Worm (Caenorhabditis elegans): ENCODE results near the gene F56C9.8.

F56C9.8 gene

ce11 chrIII:7338009-7338408, 18.7 kb upstream of the F56C9.8 start:
- TF ChIP-seq pqm-1 (tag; optimal IDR thresholded peaks at IDR 0.05) (no peak), T20F7.1 (GFP tag; optimal IDR thresholded peaks at IDR 0.05) (no peak), F37D6.2 (tag; optimal IDR thresholded peaks at IDR 0.05) (no peak), unc-62 (GFP tag; optimal IDR thresholded peaks at IDR 0.05 in 1 of 2) (peak in 1 of 2 experiments; percentile 71), unc-62 (tag; optimal IDR thresholded peaks at IDR 0.05) (no peak), ceh-44 (GFP tag; IDR thresholded peaks at IDR 0.05) (0 out of 2 replicates have a peak, but pooled peaks have one; percentile 11), set-16 (GFP tag; IDR thresholded peaks at IDR 0.05) (no peak), fkh-10 (GFP tag; optimal IDR thresholded peaks at IDR 0.05) (no peak)

ce11 chrIII:7336214-7336613, 16.9 kb upstream of the F56C9.8 start, which contains the start of gene gsp-2:
TSS of gene gsp-2 (plus strand) at chrIII:7336587.
- TF ChIP-seq nhr-11 (tag; optimal IDR thresholded peaks at IDR 0.05): peak; percentile 74
- TF ChIP-seq lsy-2 (tag; optimal IDR thresholded peaks at IDR 0.05): peak; percentile 87 to 97
- TF ChIP-seq nhr-6 (tag; optimal IDR thresholded peaks at IDR 0.05): peak; percentile 73
- TF ChIP-seq nhr-102 (tag; optimal IDR thresholded peaks at IDR 0.05): peak; percentile 20
- peak; percentile 79 for TF ChIP-seq arid-1 (GFP tag; conservative IDR thresholded peaks at IDR 0.05)
- peak; percentile 30; the same call in 1 of the 2 replicates for TF ChIP-seq T26A8.4 (GFP tag; IDR thresholded peaks at IDR 0.05)
- TF ChIP-seq dpl-1 (GFP tag; optimal IDR thresholded peaks at IDR 0.05): peak; percentile 64
- TF ChIP-seq saeg-2 (GFP tag; IDR thresholded peaks at IDR 0.05): no peak
- peak; percentile 42 for TF ChIP-seq pqm-1 (tag; optimal IDR thresholded peaks at IDR 0.05)
- peak; percentile 83 for TF ChIP-seq dmd-6 (GFP tag; IDR thresholded peaks at IDR 0.05)
- TF ChIP-seq zfp-3 (GFP tag; conservative IDR thresholded peaks at IDR 0.05): peak; percentile 73
- TF ChIP-seq lim-7 (GFP tag; IDR thresholded peaks at IDR 0.05): peak; percentile 64; the same call in 1 of the 2 replicates
- TF ChIP-seq mep-1 (tag; optimal IDR thresholded peaks at IDR 0.05): peak; percentile 53
- peak; percentile 57; the same call in 1 of the 2 replicates for TF ChIP-seq lin-1 (GFP tag; IDR thresholded peaks at IDR 0.05)
- TF ChIP-seq nhr-25 (tag; optimal IDR thresholded peaks at IDR 0.05; ENCODE audit: borderline replicate concordance, insufficient read depth): peak; percentile 18
- 0 out of 2 replicates have a peak, but pooled peaks have one; percentile 35 for TF ChIP-seq nhr-41 (GFP tag; IDR thresholded peaks at IDR 0.05)
- TF ChIP-seq nhr-237 (tag; optimal IDR thresholded peaks at IDR 0.05): no peak
- peak; percentile 78 for TF ChIP-seq mes-2 (tag; optimal IDR thresholded peaks at IDR 0.05; ENCODE audit: poor library complexity, severe bottlenecking)
- TF ChIP-seq nhr-28 (tag; optimal IDR thresholded peaks at IDR 0.05): peak; percentile 62
- peak; percentile 28 for TF ChIP-seq zfp-2 (tag; optimal IDR thresholded peaks at IDR 0.05)
- TF ChIP-seq pha-4 (GFP tag; IDR thresholded peaks at IDR 0.05): peak; percentile 22; the same call in 1 of the 2 replicates
- no peak for TF ChIP-seq pha-4 (tag; optimal IDR thresholded peaks at IDR 0.05)
- TF ChIP-seq lin-39 (tag; optimal IDR thresholded peaks at IDR 0.05): no peak
- TF ChIP-seq Y75B8A.6 (GFP tag; IDR thresholded peaks at IDR 0.05): peak; percentile 63; the same call in 1 of the 2 replicates
- 0 out of 2 replicates have a peak, but pooled peaks have one; percentile 33 for TF ChIP-seq snpc-1.2 (GFP tag; IDR thresholded peaks at IDR 0.05)
- TF ChIP-seq T20F7.1 (GFP tag; optimal IDR thresholded peaks at IDR 0.05): peak; percentile 43
- peak in 1 of 2 experiments; percentile 88 for TF ChIP-seq ZK546.5 (tag; optimal IDR thresholded peaks at IDR 0.05)
- no peak for TF ChIP-seq spr-3 (GFP tag; optimal IDR thresholded peaks at IDR 0.05)
- TF ChIP-seq aha-1 (tag): peak; percentile 97
- TF ChIP-seq F26F4.8 (GFP tag; conservative IDR thresholded peaks at IDR 0.05): no peak
- TF ChIP-seq daf-16 (GFP tag; optimal IDR thresholded peaks at IDR 0.05): no peak
- TF ChIP-seq daf-16 (tag; optimal IDR thresholded peaks at IDR 0.05): peak; percentile 64
- TF ChIP-seq unc-62 (GFP tag; optimal IDR thresholded peaks at IDR 0.05 in 1 of 2): peak in 1 of 2 experiments; percentile 96
- no peak for TF ChIP-seq unc-62 (tag; optimal IDR thresholded peaks at IDR 0.05)
- TF ChIP-seq nhr-77 (tag; optimal IDR thresholded peaks at IDR 0.05): peak; percentile 50
- peak in 1 of 2 experiments; percentile 55 for TF ChIP-seq mdl-1 (tag; optimal IDR thresholded peaks at IDR 0.05)
- peak in 1 of 2 experiments; percentile 77 for TF ChIP-seq hif-1 (tag; optimal IDR thresholded peaks at IDR 0.05)
- peak; percentile 66 for TF ChIP-seq hmg-1.1 (GFP tag; IDR thresholded peaks at IDR 0.05)
- TF ChIP-seq lin-38 (GFP tag; IDR thresholded peaks at IDR 0.05): peak; percentile 86
- TF ChIP-seq hlh-11 (tag; optimal IDR thresholded peaks at IDR 0.05): peak; percentile 86
- no peak for TF ChIP-seq aly-2 (tag; optimal IDR thresholded peaks at IDR 0.05)
- peak; percentile 73 for TF ChIP-seq hlh-30 (tag; optimal IDR thresholded peaks at IDR 0.05; ENCODE audit: insufficient read depth)
- peak; percentile 7 for TF ChIP-seq ama-1 (optimal IDR thresholded peaks at IDR 0.05)
- no peak for TF ChIP-seq php-3 (GFP tag; IDR thresholded peaks at IDR 0.05)
- TF ChIP-seq D1046.2 (GFP tag; IDR thresholded peaks at IDR 0.05): no peak
